Worm (Caenorhabditis elegans): ENCODE measurements around the gene tag-209.

DNA sequence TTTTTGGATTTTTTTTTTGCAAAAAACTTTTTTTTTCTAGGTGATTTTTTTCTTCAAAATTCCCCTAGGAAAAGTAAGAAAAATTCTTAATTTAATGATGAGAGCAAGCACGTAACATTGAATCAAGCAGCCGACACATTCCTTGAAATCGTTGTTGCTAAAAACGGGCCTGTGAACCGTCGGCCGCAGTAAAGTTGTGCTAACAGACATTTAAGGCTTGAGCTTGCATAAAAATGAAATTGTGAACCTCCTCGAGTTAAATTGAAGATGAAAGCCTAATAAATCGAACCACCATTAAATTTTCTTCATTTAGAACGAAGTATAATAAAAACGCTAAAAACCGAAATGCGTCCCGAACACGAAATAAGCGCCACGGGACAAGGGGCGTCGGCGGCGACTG, 19.1 kb upstream of the tag-209 start:
- TF ChIP-seq him-1 (tag; optimal IDR thresholded peaks at IDR 0.05), result no peak
- TF ChIP-seq dao-5 (tag; optimal IDR thresholded peaks at IDR 0.05), result no peak
- no peak for TF ChIP-seq W03F9.2 (tag; optimal IDR thresholded peaks at IDR 0.05)
